Fruit fly (Drosophila melanogaster) whole organism, prepupa: ENCODE measurements around the gene Npc2f.
A peak's percentile ranks its signal among the peaks of the same experiment; 100 is the strongest.

Source experiments
- Blimp-1 ChIP-seq: fragments of 200-800 bp; sonication (Bioruptor generic); optimal IDR thresholded peaks from 3 replicates; lab custom pipeline; 2017; ENCODE audit warnings: missing biosample characterization, missing genetic modification characterization, mild to moderate bottlenecking, moderate library complexity, missing genetic modification reagents
- CG10669 ChIP-seq: fragments of 200-800 bp; sonication (Bioruptor generic); optimal IDR thresholded peaks from 3 replicates; lab custom pipeline; 2018; ENCODE audit warnings: missing biosample characterization, mild to moderate bottlenecking, missing genetic modification characterization, moderate library complexity
- CG11294 ChIP-seq: fragments of 200-800 bp; sonication (Bioruptor generic); IDR thresholded peaks from 2 replicates; pipeline ENCODE4 v1.3.6; 2022; ENCODE audit warnings: missing biosample characterization, missing genetic modification characterization
- CG11762 ChIP-seq: fragments of 200-800 bp; sonication (Bioruptor generic); optimal IDR thresholded peaks from 3 replicates; lab custom pipeline; 2016; ENCODE audit warnings: missing biosample characterization, missing genetic modification characterization; ENCODE audit not compliant: insufficient read depth
- CG11902 ChIP-seq: fragments of 200-800 bp; sonication (Bioruptor generic); optimal IDR thresholded peaks from 3 replicates; lab custom pipeline; 2016; ENCODE audit warnings: missing biosample characterization, missing genetic modification characterization
- CG1621 ChIP-seq: fragments of 200-800 bp; sonication (Bioruptor generic); optimal IDR thresholded peaks from 3 replicates; lab custom pipeline; 2018; ENCODE audit warnings: missing biosample characterization, mild to moderate bottlenecking, missing genetic modification characterization
- CG16779 ChIP-seq: fragments of 200-800 bp; sonication (Bioruptor generic); optimal IDR thresholded peaks from 3 replicates; lab custom pipeline; 2017; ENCODE audit warnings: missing biosample characterization, mild to moderate bottlenecking, missing genetic modification characterization
- CG3032 ChIP-seq: fragments of 200-800 bp; optimal IDR thresholded peaks from 2 replicates; lab custom pipeline; 2019; ENCODE audit warnings: missing biosample characterization, mild to moderate bottlenecking, missing genetic modification characterization, moderate library complexity
- CG31627 ChIP-seq: fragments of 200-800 bp; sonication (Bioruptor generic); optimal IDR thresholded peaks from 3 replicates; lab custom pipeline; 2016; ENCODE audit warnings: missing biosample characterization, missing genetic modification characterization
- CG32006 ChIP-seq: fragments of 200-800 bp; sonication (Bioruptor generic); optimal IDR thresholded peaks from 3 replicates; lab custom pipeline; 2017; ENCODE audit warnings: missing biosample characterization, mild to moderate bottlenecking, missing genetic modification characterization
- CG34406 ChIP-seq: fragments of 200-800 bp; sonication (Bioruptor generic); optimal IDR thresholded peaks from 3 replicates; lab custom pipeline; 2016; ENCODE audit warnings: missing biosample characterization, missing genetic modification characterization
- CG4318 ChIP-seq: fragments of 200-800 bp; sonication (Bioruptor generic); optimal IDR thresholded peaks from 3 replicates; lab custom pipeline; 2017; ENCODE audit warnings: missing biosample characterization, mild to moderate bottlenecking, missing genetic modification characterization
- CG6163 ChIP-seq: fragments of 200-800 bp; sonication (Bioruptor generic); IDR thresholded peaks from 3 replicates; pipeline ENCODE4 v1.3.6; 2022; ENCODE audit warnings: missing biosample characterization, missing genetic modification characterization
- CG6792 ChIP-seq: fragments of 200-800 bp; sonication (Bioruptor generic); optimal IDR thresholded peaks from 3 replicates; lab custom pipeline; 2016; ENCODE audit warnings: missing biosample characterization, missing genetic modification characterization
- CG6854 ChIP-seq: fragments of 200-800 bp; sonication (Bioruptor generic); optimal IDR thresholded peaks from 2 replicates; lab custom pipeline; 2017; ENCODE audit warnings: missing biosample characterization, mild to moderate bottlenecking, missing genetic modification characterization
- CG8119 ChIP-seq: fragments of 200-800 bp; sonication (Bioruptor generic); IDR thresholded peaks from 3 replicates; pipeline ENCODE4 v1.3.6; 2022; ENCODE audit warnings: missing biosample characterization, missing genetic modification characterization
- CG8319 ChIP-seq: fragments of 200-800 bp; sonication (Bioruptor generic); optimal IDR thresholded peaks from 3 replicates; lab custom pipeline; 2016; ENCODE audit warnings: missing biosample characterization, missing genetic modification characterization
- CG8632 ChIP-seq: fragments of 200-800 bp; sonication (Bioruptor generic); optimal IDR thresholded peaks from 3 replicates; lab custom pipeline; 2016; ENCODE audit warnings: missing biosample characterization, missing genetic modification characterization
- Eip75B ChIP-seq: fragments of 200-800 bp; sonication (Bioruptor generic); optimal IDR thresholded peaks from 3 replicates; lab custom pipeline; 2016; ENCODE audit warnings: missing biosample characterization, missing genetic modification characterization
- Eip78C ChIP-seq: fragments of 200-800 bp; sonication (Bioruptor generic); peaks from one replicate; lab custom pipeline; 2016; ENCODE audit warnings: missing biosample characterization, missing genetic modification characterization
- Eip93F ChIP-seq: fragments of 200-800 bp; sonication (Bioruptor generic); optimal IDR thresholded peaks from 2 replicates; lab custom pipeline; 2016; ENCODE audit warnings: missing biosample characterization, mild to moderate bottlenecking, missing genetic modification characterization
- Ets21C ChIP-seq: fragments of 200-800 bp; sonication (Bioruptor generic); optimal IDR thresholded peaks from 3 replicates; lab custom pipeline; 2016; ENCODE audit warnings: missing biosample characterization, missing genetic modification characterization
- Gug ChIP-seq: fragments of 200-800 bp; sonication (Bioruptor generic); IDR thresholded peaks from 2 replicates; pipeline ENCODE4 v1.3.6; 2022; ENCODE audit warnings: missing biosample characterization, missing genetic modification characterization
- Hr38 ChIP-seq: sonication (Bioruptor generic); optimal IDR thresholded peaks from 2 replicates; lab custom pipeline; 2016; ENCODE audit warnings: missing biosample characterization, missing genetic modification characterization
- Hr39 ChIP-seq: fragments of 200-800 bp; sonication (Bioruptor generic); optimal IDR thresholded peaks from 2 replicates; lab custom pipeline; 2016; ENCODE audit warnings: missing biosample characterization, missing genetic modification characterization
- Hr4 ChIP-seq: fragments of 200-800 bp; sonication (Bioruptor generic); optimal IDR thresholded peaks from 3 replicates; lab custom pipeline; 2016; ENCODE audit warnings: missing biosample characterization, missing genetic modification characterization
- Lpt ChIP-seq: fragments of 200-800 bp; sonication (Bioruptor generic); optimal IDR thresholded peaks from 3 replicates; lab custom pipeline; 2016; ENCODE audit warnings: missing biosample characterization, missing genetic modification characterization
- Met ChIP-seq: fragments of 200-800 bp; sonication (Bioruptor generic); optimal IDR thresholded peaks from 3 replicates; lab custom pipeline; 2016; ENCODE audit warnings: missing biosample characterization, missing genetic modification characterization
- OdsH ChIP-seq: fragments of 200-800 bp; sonication (Bioruptor generic); optimal IDR thresholded peaks from 3 replicates; lab custom pipeline; 2016; ENCODE audit warnings: missing biosample characterization, missing genetic modification characterization
- Smox ChIP-seq: fragments of 200-800 bp; sonication (Bioruptor generic); optimal IDR thresholded peaks from 3 replicates; lab custom pipeline; 2016; ENCODE audit warnings: missing biosample characterization, missing genetic modification characterization
- Sox102F ChIP-seq: fragments of 200-800 bp; sonication (Bioruptor generic); optimal IDR thresholded peaks from 2 replicates; lab custom pipeline; 2016; ENCODE audit warnings: missing biosample characterization, mild to moderate bottlenecking, missing genetic modification characterization
- Sox14 ChIP-seq: fragments of 200-800 bp; sonication (Bioruptor generic); optimal IDR thresholded peaks from 3 replicates; lab custom pipeline; 2016; ENCODE audit warnings: missing biosample characterization, missing genetic modification characterization
- Sox15 ChIP-seq: fragments of 200-800 bp; sonication (Bioruptor generic); optimal IDR thresholded peaks from 3 replicates; lab custom pipeline; 2016; ENCODE audit warnings: missing biosample characterization, missing genetic modification characterization
- achi ChIP-seq: fragments of 200-800 bp; sonication (Bioruptor generic); optimal IDR thresholded peaks from 3 replicates; lab custom pipeline; 2016; ENCODE audit warnings: missing biosample characterization, missing genetic modification characterization
- acj6 ChIP-seq: fragments of 200-800 bp; sonication (Bioruptor generic); optimal IDR thresholded peaks from 3 replicates; lab custom pipeline; 2016; ENCODE audit warnings: missing biosample characterization, missing genetic modification characterization
- cyc ChIP-seq: fragments of 200-800 bp; sonication (Bioruptor generic); optimal IDR thresholded peaks from 3 replicates; lab custom pipeline; 2016; ENCODE audit warnings: missing biosample characterization, missing genetic modification characterization
- dac ChIP-seq: fragments of 200-800 bp; sonication (Bioruptor generic); optimal IDR thresholded peaks from 2 replicates; lab custom pipeline; 2017; ENCODE audit warnings: missing biosample characterization, mild to moderate bottlenecking, missing genetic modification characterization
- dsx ChIP-seq: fragments of 200-800 bp; optimal IDR thresholded peaks from 3 replicates; lab custom pipeline; 2019; ENCODE audit warnings: missing biosample characterization, mild to moderate bottlenecking, missing genetic modification characterization, moderate library complexity; ENCODE audit not compliant: poor library complexity, severe bottlenecking
- eg ChIP-seq: fragments of 200-800 bp; sonication (Bioruptor generic); IDR thresholded peaks from 3 replicates; pipeline ENCODE4 v1.3.6; 2022; ENCODE audit warnings: missing biosample characterization, missing genetic modification characterization
- esn ChIP-seq: fragments of 200-800 bp; sonication (Bioruptor generic); optimal IDR thresholded peaks from 2 replicates; lab custom pipeline; 2016; ENCODE audit warnings: missing biosample characterization, mild to moderate bottlenecking, missing genetic modification characterization, moderate library complexity
- fd85E ChIP-seq: fragments of 200-800 bp; sonication (Bioruptor generic); optimal IDR thresholded peaks from 3 replicates; lab custom pipeline; 2016; ENCODE audit warnings: missing biosample characterization, missing genetic modification characterization
- fkh ChIP-seq: fragments of 200-800 bp; sonication (Bioruptor generic); optimal IDR thresholded peaks from 3 replicates; lab custom pipeline; 2017; ENCODE audit warnings: missing biosample characterization, mild to moderate bottlenecking, missing genetic modification characterization, moderate library complexity
- lz ChIP-seq: fragments of 200-800 bp; sonication (Bioruptor generic); optimal IDR thresholded peaks from 3 replicates; lab custom pipeline; 2016; ENCODE audit warnings: missing biosample characterization, missing genetic modification characterization
- net ChIP-seq: fragments of 200-800 bp; sonication (Bioruptor generic); optimal IDR thresholded peaks from 3 replicates; lab custom pipeline; 2016; ENCODE audit warnings: missing biosample characterization, missing genetic modification characterization
- pdm3 ChIP-seq: fragments of 200-800 bp; sonication (Bioruptor generic); optimal IDR thresholded peaks from 3 replicates; lab custom pipeline; 2016; ENCODE audit warnings: missing biosample characterization, missing genetic modification characterization
- salr ChIP-seq, 2 experiments: fragments of 200-800 bp; sonication (Bioruptor generic); optimal IDR thresholded peaks; 3 replicates each; lab custom pipeline; 2016 to 2018; ENCODE audit warnings: missing biosample characterization in 2 of 2, missing genetic modification characterization in 2 of 2, mild to moderate bottlenecking in 1 of 2
- svp ChIP-seq: fragments of 200-800 bp; sonication (Bioruptor generic); peaks from one replicate; lab custom pipeline; 2016; ENCODE audit warnings: missing biosample characterization, missing genetic modification characterization
- topi ChIP-seq: fragments of 200-800 bp; sonication (Bioruptor generic); optimal IDR thresholded peaks from 3 replicates; lab custom pipeline; 2016; ENCODE audit warnings: missing biosample characterization, missing genetic modification characterization
- vri ChIP-seq: fragments of 200-800 bp; sonication (Bioruptor generic); optimal IDR thresholded peaks from 3 replicates; lab custom pipeline; 2016; ENCODE audit warnings: missing biosample characterization, mild to moderate bottlenecking, missing genetic modification characterization

Gene Npc2f

DNA sequence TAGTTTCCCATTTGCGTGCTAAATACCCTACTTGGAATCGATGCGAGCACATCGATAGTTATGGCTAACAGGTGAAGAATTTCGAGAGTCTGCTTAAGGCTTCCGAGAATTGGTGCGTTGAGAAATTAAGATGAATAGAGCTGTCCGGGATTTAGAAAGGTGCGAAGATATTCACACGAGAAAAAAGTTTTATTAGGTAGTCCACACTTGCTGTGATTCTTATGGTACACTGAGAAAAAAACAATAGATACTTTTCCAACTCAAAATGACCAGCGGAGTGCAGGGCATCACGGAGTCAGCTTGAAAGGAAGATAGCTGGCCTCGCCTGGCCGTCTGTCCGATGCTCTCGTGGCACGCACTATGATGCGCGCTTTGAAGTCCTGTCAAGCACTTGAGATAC, 6.8 kb downstream of the Npc2f start (continued):
- TF ChIP-seq Blimp-1 (no peak), CG8632 (peak; percentile 42), CG11294 (no peak), Smox (GFP tag; lab: Kevin White, UChicago) (peak; percentile 0), net (GFP tag; lab: Kevin White, UChicago) (peak; percentile 60), Sox14 (GFP tag; lab: Kevin White, UChicago) (peak; percentile 76), CG8319 (GFP tag; lab: Kevin White, UChicago) (no peak), salr (GFP tag; optimal IDR thresholded peaks at IDR 0.05; lab: Kevin White, UChicago) (peak; percentile 36 to 79), CG34406 (GFP tag; lab: Kevin White, UChicago) (peak; percentile 3), OdsH (peak; percentile 68), lz (GFP tag; lab: Kevin White, UChicago) (peak; percentile 63), Hr39 (peak; percentile 58), CG11762 (GFP tag; lab: Kevin White, UChicago) (peak; percentile 58), Sox102F (GFP tag; lab: Kevin White, UChicago) (peak; percentile 45), Eip93F (GFP tag; lab: Kevin White, UChicago) (no peak), CG10669 (GFP tag; lab: Kevin White, UChicago) (peak; percentile 76), Eip75B (GFP tag; lab: Kevin White, UChicago) (peak; percentile 78), fd85E (GFP tag; lab: Kevin White, UChicago) (no peak)

dm6 chr3R:24148838-24149237, 11.1 kb downstream of the Npc2f start, which contains the start of gene Slimp:
Slimp (minus strand) TSS chr3R:24148967.
- TF ChIP-seq CG34406 (GFP tag; lab: Kevin White, UChicago) (peak; percentile 10), CG6854 (GFP tag; lab: Kevin White, UChicago) (no peak), CG11902 (no peak), vri (GFP tag; lab: Kevin White, UChicago) (peak; percentile 46), topi (GFP tag; lab: Kevin White, UChicago) (peak; percentile 29), CG8632 (no peak), CG8119 (GFP tag; lab: Robert Waterston, UW) (0 out of 3 replicates have a peak, but pooled peaks have one; percentile 15), Gug (GFP tag; lab: Robert Waterston, UW) (no peak), esn (GFP tag; lab: Kevin White, UChicago) (peak; percentile 55), Ets21C (GFP tag; lab: Kevin White, UChicago) (no peak), net (GFP tag; lab: Kevin White, UChicago) (no peak), Met (GFP tag; lab: Kevin White, UChicago) (peak; percentile 43), pdm3 (peak; percentile 52), Sox102F (GFP tag; lab: Kevin White, UChicago) (no peak), CG4318 (no peak), salr (GFP tag; optimal IDR thresholded peaks at IDR 0.05; lab: Kevin White, UChicago) (no peak), lz (GFP tag; lab: Kevin White, UChicago) (peak; percentile 40), CG16779 (no peak), Lpt (GFP tag; lab: Kevin White, UChicago) (no peak), CG1621 (tag; lab: Kevin White, UChicago) (no peak), CG32006 (GFP tag; lab: Kevin White, UChicago) (peak; percentile 13), cyc (no peak), Eip78C (GFP tag; lab: Kevin White, UChicago) (peak; percentile 83), dac (GFP tag; lab: Kevin White, UChicago) (no peak), CG8319 (GFP tag; lab: Kevin White, UChicago) (no peak), acj6 (GFP tag; lab: Kevin White, UChicago) (peak; percentile 42), CG6163 (peak; percentile 53; the same call in 1 of the 3 replicates), Sox15 (GFP tag; lab: Kevin White, UChicago) (no peak), CG3032 (tag; lab: Kevin White, UChicago) (peak; percentile 14), Eip75B (GFP tag; lab: Kevin White, UChicago) (peak; percentile 18), fkh (GFP tag; lab: Kevin White, UChicago) (no peak), CG11762 (GFP tag; lab: Kevin White, UChicago) (no peak), Sox14 (GFP tag; lab: Kevin White, UChicago) (peak; percentile 5), Hr4 (GFP tag; lab: Kevin White, UChicago) (peak; percentile 46), Eip93F (GFP tag; lab: Kevin White, UChicago) (no peak), CG6792 (GFP tag; lab: Kevin White, UChicago) (no peak), achi (GFP tag; lab: Kevin White, UChicago) (peak; percentile 26), CG31627 (GFP tag; lab: Kevin White, UChicago) (peak; percentile 27), Hr39 (peak; percentile 1), svp (peak; percentile 76), eg (GFP tag; lab: Robert Waterston, UW) (no peak), dsx (GFP tag; lab: Kevin White, UChicago) (no peak), Hr38 (GFP tag; lab: Kevin White, UChicago) (no peak), Blimp-1 (no peak)
